Fruit fly (Drosophila melanogaster): ENCODE data around the gene CG3841.

DNA sequence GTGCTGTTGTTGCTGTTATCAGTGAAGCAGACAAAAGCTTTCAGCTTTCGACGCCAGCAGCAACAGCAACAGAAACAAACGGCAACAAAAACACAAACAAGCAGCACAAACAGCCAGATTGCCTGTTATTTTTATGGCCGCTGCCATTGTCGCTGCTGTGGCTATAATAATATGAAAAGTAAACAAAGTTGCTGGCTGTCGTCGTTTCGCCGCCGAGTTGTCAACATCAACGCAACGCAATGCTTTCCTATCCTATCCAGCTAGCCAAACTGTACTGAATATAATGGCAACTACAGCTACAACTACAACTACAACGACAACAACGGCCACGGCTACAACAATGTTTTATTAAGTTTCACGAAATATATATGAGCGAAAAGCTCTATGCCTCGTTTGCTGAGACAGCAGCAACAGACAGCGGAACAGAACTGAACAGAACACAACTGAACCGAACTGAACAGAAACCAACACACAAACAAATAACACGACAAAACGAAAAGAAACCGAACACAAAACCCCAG lies 18.5 kb upstream of the CG3841 start:
- TF ChIP-seq insv (optimal IDR thresholded peaks at IDR 0.05) = no peak
- TF ChIP-seq ttk (optimal IDR thresholded peaks at IDR 0.05) = no peak
- TF ChIP-seq Myc (optimal IDR thresholded peaks at IDR 0.05) = no peak
- no peak for TF ChIP-seq psq (optimal IDR thresholded peaks at IDR 0.05)
- TF ChIP-seq h (optimal IDR thresholded peaks at IDR 0.05) = no peak
- no peak for TF ChIP-seq Sin3A (optimal IDR thresholded peaks at IDR 0.05)
